Worm (Caenorhabditis elegans): Measurements from ENCODE around the gene F28C1.3.

- TF ChIP-seq pha-2 (tag; optimal IDR thresholded peaks at IDR 0.05) (no peak), F13H6.1 (tag; optimal IDR thresholded peaks at IDR 0.05) (no peak), unc-86 (tag; optimal IDR thresholded peaks at IDR 0.05) (no peak), hlh-6 (tag; optimal IDR thresholded peaks at IDR 0.05) (no peak), nfya-1 (tag; optimal IDR thresholded peaks at IDR 0.05) (no peak), lin-11 (tag; optimal IDR thresholded peaks at IDR 0.05) (no peak), tbx-7 (tag; optimal IDR thresholded peaks at IDR 0.05) (no peak), pag-3 (tag; optimal IDR thresholded peaks at IDR 0.05; ENCODE audit: borderline replicate concordance) (no peak), Y22D7AL.16 (tag; optimal IDR thresholded peaks at IDR 0.05) (no peak), dve-1 (tag; optimal IDR thresholded peaks at IDR 0.05) (no peak), ceh-19 (GFP tag; optimal IDR thresholded peaks at IDR 0.05) (no peak), sdc-2 (tag; optimal IDR thresholded peaks at IDR 0.05) (no peak)
Observed at ce11 chrV:12494522-12494921, 26.1 kb downstream of the F28C1.3 start, which contains the start of gene mrps-11.

All from whole organism, late embryonic.